Worm (Caenorhabditis elegans) whole organism, late embryonic: ENCODE data around the gene tgt-2.

Source experiments
- ceh-18 ChIP-seq: sonication (generic microtip); optimal IDR thresholded peaks from 2 replicates; lab custom pipeline; 2016; ENCODE audit warnings: missing genetic modification characterization, missing compliant biosample characterization
- ceh-19 ChIP-seq: fragments of 200-800 bp; sonication (Bioruptor generic); optimal IDR thresholded peaks from 2 replicates; lab custom pipeline; 2018; ENCODE audit warnings: mild to moderate bottlenecking, missing genetic modification characterization, missing compliant biosample characterization
- ceh-2 ChIP-seq: sonication (generic microtip); optimal IDR thresholded peaks from 2 replicates; lab custom pipeline; 2016; ENCODE audit warnings: missing genotype, missing genetic modification characterization, missing compliant biosample characterization
- ceh-34 ChIP-seq: sonication (generic microtip); optimal IDR thresholded peaks from 2 replicates; lab custom pipeline; 2016; ENCODE audit warnings: mild to moderate bottlenecking, missing genetic modification characterization, missing compliant biosample characterization
- ceh-48 ChIP-seq: sonication (generic microtip); optimal IDR thresholded peaks from 2 replicates; lab custom pipeline; 2016; ENCODE audit warnings: missing genetic modification characterization, inconsistent platforms, missing compliant biosample characterization
- ceh-6 ChIP-seq: fragments of 200-800 bp; sonication (Bioruptor generic); optimal IDR thresholded peaks from 2 replicates; lab custom pipeline; 2018; ENCODE audit warnings: mild to moderate bottlenecking, missing genetic modification characterization, missing compliant biosample characterization
- che-1 ChIP-seq: sonication (generic microtip); optimal IDR thresholded peaks from 2 replicates; lab custom pipeline; 2016; ENCODE audit warnings: mild to moderate bottlenecking, missing genetic modification characterization, missing compliant biosample characterization
- fax-1 ChIP-seq: sonication (generic microtip); optimal IDR thresholded peaks from 2 replicates; lab custom pipeline; 2016; ENCODE audit warnings: missing genotype, missing genetic modification characterization, missing compliant biosample characterization
- fkh-6 ChIP-seq: sonication (generic microtip); optimal IDR thresholded peaks from 2 replicates; lab custom pipeline; 2016; ENCODE audit warnings: missing genetic modification characterization, missing compliant biosample characterization
- hlh-30 ChIP-seq: sonication (generic microtip); optimal IDR thresholded peaks from 2 replicates; lab custom pipeline; 2017; ENCODE audit warnings: antibody characterized with exemption, missing genetic modification characterization, missing compliant biosample characterization; ENCODE audit not compliant: insufficient read depth
- hlh-6 ChIP-seq: sonication (generic microtip); optimal IDR thresholded peaks from 2 replicates; lab custom pipeline; 2016; ENCODE audit warnings: missing genotype, missing genetic modification characterization, missing compliant biosample characterization
- lim-6 ChIP-seq: sonication (generic microtip); optimal IDR thresholded peaks from 2 replicates; lab custom pipeline; 2016; ENCODE audit warnings: missing genetic modification characterization, missing compliant biosample characterization
- lin-11 ChIP-seq: fragments of 200-800 bp; sonication (Bioruptor generic); optimal IDR thresholded peaks from 2 replicates; lab custom pipeline; 2018; ENCODE audit warnings: mild to moderate bottlenecking, missing genetic modification characterization, missing compliant biosample characterization
- nfya-1 ChIP-seq: sonication (generic microtip); optimal IDR thresholded peaks from 2 replicates; lab custom pipeline; 2017; ENCODE audit warnings: missing genetic modification characterization, mild to moderate bottlenecking, missing compliant biosample characterization, antibody characterized with exemption, moderate library complexity
- nhr-232 ChIP-seq: sonication (generic microtip); optimal IDR thresholded peaks from 2 replicates; lab custom pipeline; 2016; ENCODE audit warnings: missing genetic modification characterization, missing compliant biosample characterization
- npax-4 ChIP-seq: sonication (generic microtip); optimal IDR thresholded peaks from 2 replicates; lab custom pipeline; 2016; ENCODE audit warnings: missing genetic modification characterization, missing compliant biosample characterization
- pag-3 ChIP-seq: sonication (generic microtip); optimal IDR thresholded peaks from 2 replicates; lab custom pipeline; 2016; ENCODE audit warnings: missing compliant biosample characterization, missing genetic modification characterization, borderline replicate concordance
- pat-9 ChIP-seq: fragments of 200-800 bp; sonication (Bioruptor generic); optimal IDR thresholded peaks from 2 replicates; lab custom pipeline; 2018; ENCODE audit warnings: mild to moderate bottlenecking, missing genetic modification characterization, moderate library complexity, missing compliant biosample characterization
- pha-4 ChIP-seq: fragments of 150-350 bp; optimal IDR thresholded peaks from 2 replicates; lab custom pipeline; 2018; ENCODE audit warnings: missing biosample characterization, missing genetic modification reagents, missing genetic modification characterization
- pqm-1 ChIP-seq: sonication (generic microtip); optimal IDR thresholded peaks from 2 replicates; lab custom pipeline; 2016; ENCODE audit warnings: missing genetic modification characterization, missing compliant biosample characterization
- pros-1 ChIP-seq: fragments of 150-350 bp; optimal IDR thresholded peaks from 2 replicates; lab custom pipeline; 2014; ENCODE audit warnings: missing biosample characterization, missing genetic modification reagents, missing genetic modification characterization
- tbx-2 ChIP-seq: sonication (generic microtip); optimal IDR thresholded peaks from 2 replicates; lab custom pipeline; 2016; ENCODE audit warnings: missing genetic modification characterization, missing compliant biosample characterization
- unc-86 ChIP-seq: sonication (generic microtip); optimal IDR thresholded peaks from 2 replicates; lab custom pipeline; 2016; ENCODE audit warnings: missing genetic modification characterization, missing compliant biosample characterization

Gene tgt-2

ce11 chrV:19047442-19047841, 49.3 kb downstream of the tgt-2 start:
- TF ChIP-seq pros-1 = no peak
- TF ChIP-seq ceh-34 (tag; lab: Kevin White, UChicago) = no peak
- TF ChIP-seq, all 69 proteins: peak for 0

- TF ChIP-seq unc-86 (tag; lab: Kevin White, UChicago) = no peak
- no peak for TF ChIP-seq pha-4
- no peak for TF ChIP-seq fkh-6
- TF ChIP-seq hlh-30 (tag; lab: Kevin White, UChicago) = no peak
- TF ChIP-seq pqm-1 (tag; lab: Kevin White, UChicago) = no peak
- TF ChIP-seq npax-4 = no peak
- TF ChIP-seq ceh-48 (tag; lab: Kevin White, UChicago) = no peak
- TF ChIP-seq pag-3 = no peak
- TF ChIP-seq ceh-19 (GFP tag; lab: Kevin White, UChicago) = no peak
- TF ChIP-seq, all 69 proteins: peak for 0
Measured at ce11 chrV:19049140-19050092, 51.3 kb downstream of the tgt-2 start.

ce11 chrV:19050438-19050837, 52.3 kb downstream of the tgt-2 start, which contains the start of gene asp-1:
asp-1 (minus strand) TSS chrV:19050752.
- TF ChIP-seq hlh-30 (tag; lab: Kevin White, UChicago) = no peak
- TF ChIP-seq pat-9 (tag; lab: Kevin White, UChicago) = no peak
- no peak for TF ChIP-seq ceh-48 (tag; lab: Kevin White, UChicago)
- no peak for TF ChIP-seq ceh-6 (GFP tag; lab: Kevin White, UChicago)
- TF ChIP-seq npax-4 = no peak
- TF ChIP-seq lin-11 = no peak
- TF ChIP-seq che-1 = no peak
- TF ChIP-seq ceh-2 (tag; lab: Kevin White, UChicago) = no peak
- TF ChIP-seq hlh-6 (tag; lab: Kevin White, UChicago) = no peak
- no peak for TF ChIP-seq nhr-232 (tag; lab: Kevin White, UChicago)
- TF ChIP-seq lim-6 (tag; lab: Kevin White, UChicago) = no peak
- TF ChIP-seq nfya-1 = no peak
- no peak for TF ChIP-seq ceh-18 (tag; lab: Kevin White, UChicago)
- no peak for TF ChIP-seq fax-1
- TF ChIP-seq tbx-2 (tag; lab: Kevin White, UChicago) = no peak
- no peak for TF ChIP-seq pros-1
- TF ChIP-seq unc-86 (tag; lab: Kevin White, UChicago) = no peak
- no peak for TF ChIP-seq pqm-1 (tag; lab: Kevin White, UChicago)
- TF ChIP-seq, all 69 proteins: peak for 0
